Worm (Caenorhabditis elegans): ENCODE measurements around the gene F25B3.4.

Gene F25B3.4

ce11 chrV:9546042-9546581 is 22.5 kb downstream of the F25B3.4 start, which contains the start of gene C50F4.6:
Gene C50F4.6 (plus strand): TSS chrV:9546092.
- peak; percentile 48 for TF ChIP-seq ama-1 (optimal IDR thresholded peaks at IDR 0.05)
- no peak for TF ChIP-seq lsy-12 (tag; optimal IDR thresholded peaks at IDR 0.05)

ce11 chrV:9545238-9545709 is 23.3 kb downstream of the F25B3.4 start, which contains the start of the genes his-35 and his-41:
Gene his-35 (minus strand): TSS chrV:9545288.
Gene his-41 (plus strand): TSS chrV:9545536.
- no peak for TF ChIP-seq eor-1 (tag; optimal IDR thresholded peaks at IDR 0.05)
- TF ChIP-seq lin-39 (tag; optimal IDR thresholded peaks at IDR 0.05): peak; percentile 57
- no peak for TF ChIP-seq ZK546.5 (tag; optimal IDR thresholded peaks at IDR 0.05)
- no peak for TF ChIP-seq nhr-67 (tag; optimal IDR thresholded peaks at IDR 0.05)
- no peak for TF ChIP-seq ceh-82 (tag; optimal IDR thresholded peaks at IDR 0.05)
- TF ChIP-seq sea-2 (GFP tag; optimal IDR thresholded peaks at IDR 0.05): no peak
- no peak for TF ChIP-seq zag-1 (tag; optimal IDR thresholded peaks at IDR 0.05)
- TF ChIP-seq nhr-23 (tag; optimal IDR thresholded peaks at IDR 0.05): no peak
- no peak for TF ChIP-seq mml-1 (tag; optimal IDR thresholded peaks at IDR 0.05)
- peak; percentile 24 for TF ChIP-seq snpc-4 (tag; optimal IDR thresholded peaks at IDR 0.05)
- no peak for TF ChIP-seq elt-3 (tag; optimal IDR thresholded peaks at IDR 0.05)
- TF ChIP-seq nhr-43 (tag; optimal IDR thresholded peaks at IDR 0.05; ENCODE audit: poor library complexity, severe bottlenecking): peak; percentile 15
- no peak for TF ChIP-seq unc-62 (GFP tag; optimal IDR thresholded peaks at IDR 0.05)
- no peak for TF ChIP-seq pqm-1 (tag; optimal IDR thresholded peaks at IDR 0.05)
- peak; percentile 34 for TF ChIP-seq pha-4 (tag; optimal IDR thresholded peaks at IDR 0.05)
- peak; percentile 77 for TF ChIP-seq nhr-25 (tag; optimal IDR thresholded peaks at IDR 0.05)
- peak; percentile 37 for TF ChIP-seq lin-15B (tag; optimal IDR thresholded peaks at IDR 0.05)
- no peak for TF ChIP-seq egl-27 (tag; optimal IDR thresholded peaks at IDR 0.05)
- TF ChIP-seq jun-1 (tag; optimal IDR thresholded peaks at IDR 0.05): peak; percentile 41
- no peak for TF ChIP-seq daf-12 (tag; optimal IDR thresholded peaks at IDR 0.05)
- TF ChIP-seq nhr-237 (tag; optimal IDR thresholded peaks at IDR 0.05): no peak
- TF ChIP-seq unc-39 (tag; optimal IDR thresholded peaks at IDR 0.05): no peak
- peak; percentile 85 for TF ChIP-seq ama-1 (optimal IDR thresholded peaks at IDR 0.05)
- TF ChIP-seq fkh-10 (GFP tag; optimal IDR thresholded peaks at IDR 0.05): no peak
- no peak for TF ChIP-seq elt-2 (tag; optimal IDR thresholded peaks at IDR 0.05)
- no peak for TF ChIP-seq aly-2 (tag; optimal IDR thresholded peaks at IDR 0.05)
- TF ChIP-seq ztf-11 (tag; optimal IDR thresholded peaks at IDR 0.05): no peak
- no peak for TF ChIP-seq fos-1 (tag; optimal IDR thresholded peaks at IDR 0.05)
- no peak for TF ChIP-seq skn-1 (tag; optimal IDR thresholded peaks at IDR 0.05)
- no peak for TF ChIP-seq nhr-28 (tag; optimal IDR thresholded peaks at IDR 0.05)
- TF ChIP-seq ceh-9 (tag; optimal IDR thresholded peaks at IDR 0.05): no peak
- no peak for TF ChIP-seq nhr-76 (tag; optimal IDR thresholded peaks at IDR 0.05)
- no peak for TF ChIP-seq fkh-2 (tag; optimal IDR thresholded peaks at IDR 0.05)
- no peak for TF ChIP-seq hmg-11 (tag; optimal IDR thresholded peaks at IDR 0.05)
- TF ChIP-seq nfya-1 (tag; optimal IDR thresholded peaks at IDR 0.05; ENCODE audit: insufficient read depth): peak; percentile 69
- peak; percentile 3 for TF ChIP-seq lsy-12 (tag; optimal IDR thresholded peaks at IDR 0.05)
- peak; percentile 7 for TF ChIP-seq ceh-28 (tag; optimal IDR thresholded peaks at IDR 0.05)
- TF ChIP-seq tbx-2 (tag; optimal IDR thresholded peaks at IDR 0.05): peak; percentile 16
- no peak for TF ChIP-seq ztf-4 (tag; optimal IDR thresholded peaks at IDR 0.05)
- TF ChIP-seq nhr-11 (tag; optimal IDR thresholded peaks at IDR 0.05): no peak
- no peak for TF ChIP-seq nhr-77 (tag; optimal IDR thresholded peaks at IDR 0.05)
- no peak for TF ChIP-seq mdl-1 (tag; optimal IDR thresholded peaks at IDR 0.05)

ce11 chrV:9544176-9544632 is 24.4 kb downstream of the F25B3.4 start, which contains the start of gene mdf-1:
Gene mdf-1 (minus strand): TSS chrV:9544226.
- TF ChIP-seq unc-62 (GFP tag; optimal IDR thresholded peaks at IDR 0.05): peak; percentile 12
- TF ChIP-seq nhr-76 (tag; optimal IDR thresholded peaks at IDR 0.05): no peak
- peak; percentile 51 for TF ChIP-seq lsy-12 (tag; optimal IDR thresholded peaks at IDR 0.05)
- TF ChIP-seq elt-3 (tag; optimal IDR thresholded peaks at IDR 0.05): no peak
- peak; percentile 58 for TF ChIP-seq pqm-1 (tag; optimal IDR thresholded peaks at IDR 0.05)
- TF ChIP-seq egl-5 (tag; optimal IDR thresholded peaks at IDR 0.05): peak; percentile 17
- TF ChIP-seq lin-15B (tag; optimal IDR thresholded peaks at IDR 0.05): peak; percentile 73
- TF ChIP-seq lin-39 (tag; optimal IDR thresholded peaks at IDR 0.05): peak; percentile 63
- TF ChIP-seq ceh-28 (tag; optimal IDR thresholded peaks at IDR 0.05): peak; percentile 15
- TF ChIP-seq aly-2 (tag; optimal IDR thresholded peaks at IDR 0.05): no peak
- peak; percentile 47 for TF ChIP-seq elt-2 (tag; optimal IDR thresholded peaks at IDR 0.05)
- peak; percentile 85 for TF ChIP-seq nhr-23 (tag; optimal IDR thresholded peaks at IDR 0.05)
- TF ChIP-seq nhr-43 (tag; optimal IDR thresholded peaks at IDR 0.05; ENCODE audit: poor library complexity, severe bottlenecking): peak; percentile 47
- peak; percentile 82 for TF ChIP-seq nfya-1 (tag; optimal IDR thresholded peaks at IDR 0.05; ENCODE audit: insufficient read depth)
- peak; percentile 55 for TF ChIP-seq pha-4 (tag; optimal IDR thresholded peaks at IDR 0.05)
- peak; percentile 36 for TF ChIP-seq snpc-4 (tag; optimal IDR thresholded peaks at IDR 0.05)
- TF ChIP-seq nhr-25 (tag; optimal IDR thresholded peaks at IDR 0.05): peak; percentile 75
- no peak for TF ChIP-seq nhr-237 (tag; optimal IDR thresholded peaks at IDR 0.05)
- TF ChIP-seq nhr-28 (tag; optimal IDR thresholded peaks at IDR 0.05): no peak
- TF ChIP-seq ceh-9 (tag; optimal IDR thresholded peaks at IDR 0.05): no peak
- no peak for TF ChIP-seq ztf-11 (tag; optimal IDR thresholded peaks at IDR 0.05)
- peak; percentile 85 for TF ChIP-seq hmg-11 (tag; optimal IDR thresholded peaks at IDR 0.05)
- no peak for TF ChIP-seq unc-39 (tag; optimal IDR thresholded peaks at IDR 0.05)
- peak; percentile 41 for TF ChIP-seq ama-1 (optimal IDR thresholded peaks at IDR 0.05)
- TF ChIP-seq tbx-2 (tag; optimal IDR thresholded peaks at IDR 0.05): peak; percentile 14
- TF ChIP-seq ztf-4 (tag; optimal IDR thresholded peaks at IDR 0.05): peak; percentile 15
